Worm (Caenorhabditis elegans) whole organism, young adult: ENCODE data around the gene nhr-270.

Experiments
- F39B2.1 ChIP-seq: fragments of 200-800 bp; sonication (Bioruptor generic); IDR thresholded peaks from 2 replicates; pipeline ENCODE4 v1.3.6; 2022; ENCODE audit warnings: missing genetic modification reagents, missing genetic modification characterization, missing compliant biosample characterization
- F57A8.1 ChIP-seq: fragments of 200-800 bp; sonication (Bioruptor generic); optimal IDR thresholded peaks from 2 replicates; lab custom pipeline; 2018; ENCODE audit warnings: mild to moderate bottlenecking, missing genetic modification characterization, moderate library complexity, missing compliant biosample characterization
- ama-1 ChIP-seq, 3 experiments: fragments of 150-350 bp in 1 of 3; sonication (generic microtip) in 2 of 3; optimal IDR thresholded peaks; 2 replicates each; lab custom pipeline; 2014 to 2018; ENCODE audit warnings: missing biosample characterization in 2 of 3, missing genetic modification characterization in 2 of 3, missing genetic modification reagents in 2 of 3
- ceh-91 ChIP-seq: fragments of 200-800 bp; sonication (Bioruptor generic); IDR thresholded peaks from 2 replicates; pipeline ENCODE4 v1.3.6; 2022; ENCODE audit warnings: missing genetic modification reagents, missing genetic modification characterization, missing compliant biosample characterization
- dpl-1 ChIP-seq: fragments of 150-350 bp; optimal IDR thresholded peaks from 2 replicates; lab custom pipeline; 2014; ENCODE audit warnings: missing biosample characterization, missing genetic modification reagents, missing genetic modification characterization
- ets-4 ChIP-seq: fragments of 200-800 bp; sonication (Bioruptor generic); optimal IDR thresholded peaks from 2 replicates; lab custom pipeline; 2018; ENCODE audit warnings: mild to moderate bottlenecking, missing genetic modification characterization, missing compliant biosample characterization
- him-1 ChIP-seq: sonication (generic microtip); optimal IDR thresholded peaks from 2 replicates; lab custom pipeline; 2016; ENCODE audit warnings: missing genotype, missing genetic modification reagents, missing genetic modification characterization, missing compliant biosample characterization
- lin-40 ChIP-seq: sonication (generic microtip); optimal IDR thresholded peaks from 2 replicates; lab custom pipeline; 2016; ENCODE audit warnings: missing genetic modification characterization, mild to moderate bottlenecking, missing compliant biosample characterization, missing genotype, missing genetic modification reagents
- madf-8 ChIP-seq: fragments of 200-800 bp; sonication (Bioruptor generic); conservative IDR thresholded peaks from 2 replicates; pipeline ENCODE4 v1.3.6; 2022; ENCODE audit warnings: missing genetic modification reagents, missing genetic modification characterization, missing compliant biosample characterization
- nhr-179 ChIP-seq: sonication (generic microtip); optimal IDR thresholded peaks from 2 replicates; lab custom pipeline; 2016; ENCODE audit warnings: mild to moderate bottlenecking, missing genetic modification characterization, missing compliant biosample characterization
- snpc-4 ChIP-seq, 5 experiments: fragments of 150-350 bp in 1 of 5; sonication (generic microtip) in 4 of 5; optimal IDR thresholded peaks; 2 replicates each; lab custom pipeline; 2014 to 2018; ENCODE audit warnings: missing genetic modification characterization in 5 of 5, missing biosample characterization in 3 of 5, antibody characterized with exemption in 2 of 5, mild to moderate bottlenecking in 2 of 5, missing compliant biosample characterization in 2 of 5, missing genotype in 2 of 5, moderate library complexity in 2 of 5, missing genetic modification reagents in 1 of 5
- ztf-28 ChIP-seq: fragments of 200-800 bp; sonication (Bioruptor generic); IDR thresholded peaks from 2 replicates; pipeline ENCODE4 v1.3.6; 2022; ENCODE audit warnings: missing genetic modification reagents, missing genetic modification characterization, missing compliant biosample characterization
- ztf-6 ChIP-seq: fragments of 200-800 bp; sonication (Bioruptor generic); IDR thresholded peaks from 2 replicates; pipeline ENCODE4 v1.3.6; 2022; ENCODE audit warnings: missing genetic modification reagents, missing genetic modification characterization, missing compliant biosample characterization

DNA sequence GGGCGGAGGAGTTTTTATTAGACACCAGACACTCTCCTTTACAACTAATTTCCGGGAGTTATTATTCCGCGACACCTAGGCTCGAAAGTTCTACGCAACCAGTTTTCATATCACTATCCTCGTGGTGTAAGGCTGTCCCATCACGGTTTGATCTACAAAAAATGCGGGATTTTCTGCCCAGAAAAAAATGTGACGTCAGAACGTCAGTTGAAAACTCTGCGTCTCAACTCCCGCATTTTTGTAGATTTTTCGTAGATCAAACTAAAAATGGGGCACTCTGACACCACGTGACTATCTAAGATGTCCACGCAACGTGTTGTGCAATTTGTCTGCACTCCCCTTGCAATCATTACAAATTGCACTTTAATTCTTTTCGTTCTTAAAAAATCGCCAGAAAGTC, 39.8 kb downstream of the nhr-270 start, which contains the start of gene str-238:
- TF ChIP-seq lin-40 (tag; lab: Kevin White, UChicago): no peak
- no peak for TF ChIP-seq F57A8.1 (GFP tag; lab: Kevin White, UChicago)
- TF ChIP-seq ztf-28: no peak
- no peak for TF ChIP-seq ets-4
- no peak for TF ChIP-seq F39B2.1 (GFP tag; lab: Robert Waterston, UW)
- no peak for TF ChIP-seq dpl-1 (GFP tag; lab: Kevin White, UChicago)
- no peak for TF ChIP-seq nhr-179
- TF ChIP-seq madf-8 (GFP tag; lab: Robert Waterston, UW): no peak
- no peak for TF ChIP-seq snpc-4 (GFP tag; optimal IDR thresholded peaks at IDR 0.05; lab: Kevin White, UChicago)
- no peak for TF ChIP-seq snpc-4 (tag; optimal IDR thresholded peaks at IDR 0.05; lab: Kevin White, UChicago)
- no peak for TF ChIP-seq ama-1 (optimal IDR thresholded peaks at IDR 0.05; lab: Kevin White, UChicago)
- TF ChIP-seq ama-1 (GFP tag; optimal IDR thresholded peaks at IDR 0.05; lab: Kevin White, UChicago): no peak
- no peak for TF ChIP-seq ceh-91
- no peak for TF ChIP-seq him-1
- no peak for TF ChIP-seq ztf-6 (GFP tag; lab: Robert Waterston, UW)
